Fruit fly (Drosophila melanogaster): ENCODE data around the gene hzg.

Gene hzg

DNA sequence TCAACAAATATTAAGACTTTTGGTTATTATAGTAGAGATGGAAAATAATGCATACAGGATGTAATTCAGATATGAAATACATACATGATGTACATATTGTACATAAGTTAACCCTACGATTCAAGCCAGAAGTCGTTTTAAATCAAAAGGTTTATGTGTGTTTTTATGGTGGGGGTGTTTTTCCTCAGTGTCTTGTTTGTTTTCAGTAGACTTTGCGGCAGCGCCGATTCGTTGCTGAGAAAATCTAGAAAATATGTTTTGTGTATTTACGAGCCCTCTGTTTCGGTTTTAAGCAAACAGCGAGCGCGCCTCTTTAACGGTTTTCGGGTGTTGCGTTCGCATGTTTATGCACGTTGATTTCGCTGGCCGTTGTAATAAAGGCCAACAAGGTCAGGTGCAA is 50.6 kb downstream of the hzg start:
- no peak for TF ChIP-seq tio (GFP tag; optimal IDR thresholded peaks at IDR 0.05)
- no peak for TF ChIP-seq ewg (GFP tag; optimal IDR thresholded peaks at IDR 0.05)
- TF ChIP-seq Tbp (GFP tag; optimal IDR thresholded peaks at IDR 0.05) = no peak
- TF ChIP-seq CG3281 (GFP tag; optimal IDR thresholded peaks at IDR 0.05) = no peak
- no peak for TF ChIP-seq Doc3 (GFP tag; IDR thresholded peaks at IDR 0.05; ENCODE audit: partially characterized antibody)
- TF ChIP-seq CG15696 (tag; optimal IDR thresholded peaks at IDR 0.05) = peak; percentile 32
- no peak for TF ChIP-seq CG11504 (tag; optimal IDR thresholded peaks at IDR 0.05)
- no peak for TF ChIP-seq pho (GFP tag; optimal IDR thresholded peaks at IDR 0.05)
- TF ChIP-seq stwl (tag; optimal IDR thresholded peaks at IDR 0.05) = no peak
- no peak for TF ChIP-seq fd3F (GFP tag; optimal IDR thresholded peaks at IDR 0.05)
- no peak for TF ChIP-seq da (GFP tag; optimal IDR thresholded peaks at IDR 0.05)
- TF ChIP-seq CG6254 (GFP tag; optimal IDR thresholded peaks at IDR 0.05) = no peak
- TF ChIP-seq CG15479 (GFP tag; optimal IDR thresholded peaks at IDR 0.05) = peak; percentile 11
- TF ChIP-seq CG2199 (GFP tag; IDR thresholded peaks at IDR 0.05) = 0 out of 3 replicates have a peak, but pooled peaks have one; percentile 25
- peak; percentile 65 for TF ChIP-seq p53 (GFP tag; optimal IDR thresholded peaks at IDR 0.05)
- TF ChIP-seq CG1647 (GFP tag; optimal IDR thresholded peaks at IDR 0.05) = no peak
- no peak for TF ChIP-seq mld (GFP tag; IDR thresholded peaks at IDR 0.05; ENCODE audit: partially characterized antibody)
- TF ChIP-seq CG16863 (GFP tag; optimal IDR thresholded peaks at IDR 0.05) = no peak
- no peak for TF ChIP-seq CG18011 (GFP tag; optimal IDR thresholded peaks at IDR 0.05)
- TF ChIP-seq CG4328 (GFP tag; optimal IDR thresholded peaks at IDR 0.05) = no peak
- 0 out of 2 replicates have a peak, but pooled peaks have one; percentile 18 for TF ChIP-seq vvl (GFP tag; IDR thresholded peaks at IDR 0.05)
- TF ChIP-seq nerfin-1 (tag; optimal IDR thresholded peaks at IDR 0.05) = peak; percentile 5
- TF ChIP-seq Meics (GFP tag; optimal IDR thresholded peaks at IDR 0.05) = no peak
- peak; percentile 29 for TF ChIP-seq CG2678 (tag; optimal IDR thresholded peaks at IDR 0.05)
- TF ChIP-seq zf30C (GFP tag; optimal IDR thresholded peaks at IDR 0.05) = peak; percentile 10
- no peak for TF ChIP-seq Hmr (GFP tag; optimal IDR thresholded peaks at IDR 0.05)
- TF ChIP-seq zen (tag; optimal IDR thresholded peaks at IDR 0.05) = peak; percentile 2
- no peak for TF ChIP-seq kni (GFP tag; optimal IDR thresholded peaks at IDR 0.05)
- peak; percentile 5 for TF ChIP-seq abd-A (tag; optimal IDR thresholded peaks at IDR 0.05)
- no peak for TF ChIP-seq luna (GFP tag; optimal IDR thresholded peaks at IDR 0.05)
- no peak for TF ChIP-seq hkb (optimal IDR thresholded peaks at IDR 0.05)
- TF ChIP-seq hkb (GFP tag; IDR thresholded peaks at IDR 0.05) = 0 out of 2 replicates have a peak, but pooled peaks have one; percentile 23
- peak; percentile 1 for TF ChIP-seq gem (tag; optimal IDR thresholded peaks at IDR 0.05)
- no peak for TF ChIP-seq Sin3A (optimal IDR thresholded peaks at IDR 0.05)
- no peak for TF ChIP-seq CG15011 (GFP tag; optimal IDR thresholded peaks at IDR 0.05)
- no peak for TF ChIP-seq Drgx (GFP tag; IDR thresholded peaks at IDR 0.05)
- peak; percentile 21; the same call in 1 of the 3 replicates for TF ChIP-seq row (GFP tag; IDR thresholded peaks at IDR 0.05)
- TF ChIP-seq CG30431 (GFP tag; optimal IDR thresholded peaks at IDR 0.05) = no peak
- no peak for TF ChIP-seq Xbp1 (GFP tag; optimal IDR thresholded peaks at IDR 0.05)
- TF ChIP-seq so (GFP tag; IDR thresholded peaks at IDR 0.05) = no peak
- TF ChIP-seq CG12236 (GFP tag; optimal IDR thresholded peaks at IDR 0.05) = no peak
- TF ChIP-seq prd (optimal IDR thresholded peaks at IDR 0.05) = no peak
- peak; percentile 22; the same call in 1 of the 3 replicates for TF ChIP-seq prd (GFP tag; IDR thresholded peaks at IDR 0.05)
- TF ChIP-seq lab (GFP tag; optimal IDR thresholded peaks at IDR 0.05) = no peak
- no peak for TF ChIP-seq exex (tag; optimal IDR thresholded peaks at IDR 0.05)
- no peak for TF ChIP-seq CG10366 (GFP tag; IDR thresholded peaks at IDR 0.05)
- no peak for TF ChIP-seq CG4617 (GFP tag; optimal IDR thresholded peaks at IDR 0.05; ENCODE audit: borderline replicate concordance)
- no peak for TF ChIP-seq gsb-n (tag; optimal IDR thresholded peaks at IDR 0.05)
- TF ChIP-seq Taf1 (GFP tag; IDR thresholded peaks at IDR 0.05) = no peak
- TF ChIP-seq HLH54F (GFP tag; optimal IDR thresholded peaks at IDR 0.05) = no peak
- TF ChIP-seq insv (GFP tag; optimal IDR thresholded peaks at IDR 0.05) = no peak
- TF ChIP-seq Dip3 (GFP tag; optimal IDR thresholded peaks at IDR 0.05) = no peak
